Worm (Caenorhabditis elegans): ENCODE measurements around the gene nhr-17.

The nhr-17 gene

ce11 chrX:12667804-12668511 lies at the start of gene nhr-17:
TSS of gene nhr-17 (minus strand) at chrX:12667854.
- no peak for TF ChIP-seq unc-62 (GFP tag; optimal IDR thresholded peaks at IDR 0.05)

- TF ChIP-seq unc-62 (GFP tag; optimal IDR thresholded peaks at IDR 0.05) = no peak
These were observed 45.4 kb upstream of the nhr-17 start for ce11 chrX:12713014-12713413.

ce11 chrX:12712353-12712752 lies 44.7 kb upstream of the nhr-17 start, which contains the start of gene rgs-2:
TSS of gene rgs-2 (plus strand) at chrX:12712653.
- TF ChIP-seq unc-62 (GFP tag; optimal IDR thresholded peaks at IDR 0.05) = no peak

ce11 chrX:12704721-12705120 lies 37.1 kb upstream of the nhr-17 start, which contains the start of gene nhr-272:
TSS of gene nhr-272 (minus strand) at chrX:12704821.
- TF ChIP-seq unc-62 (GFP tag; optimal IDR thresholded peaks at IDR 0.05) = no peak

ce11 chrX:12702713-12703112 lies 35.1 kb upstream of the nhr-17 start:
- no peak for TF ChIP-seq unc-62 (GFP tag; optimal IDR thresholded peaks at IDR 0.05)

- TF ChIP-seq unc-62 (GFP tag; optimal IDR thresholded peaks at IDR 0.05) = no peak
These were observed 34.3 kb upstream of the nhr-17 start, which contains the start of gene nhr-214 for ce11 chrX:12701963-12702362. TSS of gene nhr-214 (minus strand) at chrX:12702063.

- TF ChIP-seq unc-62 (GFP tag; optimal IDR thresholded peaks at IDR 0.05) = no peak
These were observed 32.8 kb upstream of the nhr-17 start, which contains the start of gene nhr-26 for ce11 chrX:12700456-12700855. TSS of gene nhr-26 (minus strand) at chrX:12700465.

- no peak for TF ChIP-seq unc-62 (GFP tag; optimal IDR thresholded peaks at IDR 0.05)
These were observed 25.5 kb upstream of the nhr-17 start for ce11 chrX:12693150-12693589.

- no peak for TF ChIP-seq unc-62 (GFP tag; optimal IDR thresholded peaks at IDR 0.05)
These were observed 24.2 kb upstream of the nhr-17 start for ce11 chrX:12691740-12692383.

- TF ChIP-seq unc-62 (GFP tag; optimal IDR thresholded peaks at IDR 0.05) = no peak
These were observed 23.7 kb upstream of the nhr-17 start, which contains the start of gene ugt-50 for ce11 chrX:12691306-12691705. TSS of gene ugt-50 (plus strand) at chrX:12691573.

ce11 chrX:12690346-12690745 lies 22.7 kb upstream of the nhr-17 start:
- TF ChIP-seq unc-62 (GFP tag; optimal IDR thresholded peaks at IDR 0.05) = no peak

- no peak for TF ChIP-seq unc-62 (GFP tag; optimal IDR thresholded peaks at IDR 0.05)
These were observed 22.2 kb upstream of the nhr-17 start for ce11 chrX:12689869-12690268.

ce11 chrX:12688632-12689031 lies 21.0 kb upstream of the nhr-17 start:
- TF ChIP-seq unc-62 (GFP tag; optimal IDR thresholded peaks at IDR 0.05) = no peak

ce11 chrX:12687482-12687881 lies 19.8 kb upstream of the nhr-17 start:
- TF ChIP-seq unc-62 (GFP tag; optimal IDR thresholded peaks at IDR 0.05) = no peak

ce11 chrX:12679603-12680002 lies 11.9 kb upstream of the nhr-17 start:
- no peak for TF ChIP-seq unc-62 (GFP tag; optimal IDR thresholded peaks at IDR 0.05)

ce11 chrX:12678532-12678931 lies 10.9 kb upstream of the nhr-17 start, which contains the start of gene adt-1:
TSS of gene adt-1 (plus strand) at chrX:12678832.
- TF ChIP-seq unc-62 (GFP tag; optimal IDR thresholded peaks at IDR 0.05) = no peak

ce11 chrX:12677113-12677512 lies 9.5 kb upstream of the nhr-17 start:
- TF ChIP-seq unc-62 (GFP tag; optimal IDR thresholded peaks at IDR 0.05) = no peak
